Fruit fly (Drosophila melanogaster) whole organism, wandering third instar larva: ENCODE measurements around the gene Cisd2.

ENCODE experiments used
- Abd-B ChIP-seq: fragments of >200 bp; optimal IDR thresholded peaks from 2 replicates; lab custom pipeline; 2017; ENCODE audit warnings: missing biosample characterization, missing genetic modification characterization
- CrebA ChIP-seq: fragments of 200-800 bp; sonication (Bioruptor generic); optimal IDR thresholded peaks from 2 replicates; lab custom pipeline; 2016; ENCODE audit warnings: missing biosample characterization, mild to moderate bottlenecking, missing genetic modification characterization, borderline replicate concordance
- Dfd ChIP-seq: fragments of >200 bp; optimal IDR thresholded peaks from 2 replicates; lab custom pipeline; 2017; ENCODE audit warnings: missing biosample characterization, missing genetic modification characterization
- Dif ChIP-seq: fragments of 200-275, 200-300 bp; sonication (Bioruptor generic); optimal IDR thresholded peaks from 2 replicates; lab custom pipeline; 2018; ENCODE audit warnings: missing biosample characterization, missing genetic modification characterization; ENCODE audit not compliant: partially characterized antibody
- Hnf4 ChIP-seq: fragments of 200-800 bp; sonication (Bioruptor generic); optimal IDR thresholded peaks from 2 replicates; lab custom pipeline; 2016; ENCODE audit warnings: missing biosample characterization, mild to moderate bottlenecking, missing genetic modification characterization
- Hr78 ChIP-seq: fragments of >200 bp; optimal IDR thresholded peaks from 2 replicates; lab custom pipeline; 2017; ENCODE audit warnings: missing biosample characterization, missing genetic modification characterization
- Mio ChIP-seq: sonication (Bioruptor generic); optimal IDR thresholded peaks from 2 replicates; lab custom pipeline; 2016; ENCODE audit warnings: missing biosample characterization, missing genetic modification characterization
- Myc ChIP-seq: fragments of >200 bp; optimal IDR thresholded peaks from 2 replicates; lab custom pipeline; 2017
- OdsH ChIP-seq: fragments of 200-800 bp; sonication (Bioruptor generic); optimal IDR thresholded peaks from 2 replicates; lab custom pipeline; 2016; ENCODE audit warnings: missing biosample characterization, mild to moderate bottlenecking, missing genetic modification characterization
- ey ChIP-seq: fragments of 200-800 bp; sonication (Bioruptor generic); optimal IDR thresholded peaks from 2 replicates; lab custom pipeline; 2016; ENCODE audit warnings: missing biosample characterization, missing genetic modification characterization
- jim ChIP-seq: fragments of 175-275, 200-325 bp; sonication (Bioruptor generic); optimal IDR thresholded peaks from 2 replicates; lab custom pipeline; 2016; ENCODE audit warnings: missing biosample characterization, mild to moderate bottlenecking, missing genetic modification characterization
- sage ChIP-seq: fragments of 200-800 bp; sonication (Bioruptor generic); optimal IDR thresholded peaks from 2 replicates; lab custom pipeline; 2016; ENCODE audit warnings: missing biosample characterization, mild to moderate bottlenecking, missing genetic modification characterization
- tai ChIP-seq: sonication (Bioruptor generic); optimal IDR thresholded peaks from 2 replicates; lab custom pipeline; 2016; ENCODE audit warnings: missing biosample characterization, missing genetic modification characterization
- usp ChIP-seq: fragments of >200 bp; optimal IDR thresholded peaks from 2 replicates; lab custom pipeline; 2017; ENCODE audit warnings: missing biosample characterization, missing genetic modification characterization

DNA sequence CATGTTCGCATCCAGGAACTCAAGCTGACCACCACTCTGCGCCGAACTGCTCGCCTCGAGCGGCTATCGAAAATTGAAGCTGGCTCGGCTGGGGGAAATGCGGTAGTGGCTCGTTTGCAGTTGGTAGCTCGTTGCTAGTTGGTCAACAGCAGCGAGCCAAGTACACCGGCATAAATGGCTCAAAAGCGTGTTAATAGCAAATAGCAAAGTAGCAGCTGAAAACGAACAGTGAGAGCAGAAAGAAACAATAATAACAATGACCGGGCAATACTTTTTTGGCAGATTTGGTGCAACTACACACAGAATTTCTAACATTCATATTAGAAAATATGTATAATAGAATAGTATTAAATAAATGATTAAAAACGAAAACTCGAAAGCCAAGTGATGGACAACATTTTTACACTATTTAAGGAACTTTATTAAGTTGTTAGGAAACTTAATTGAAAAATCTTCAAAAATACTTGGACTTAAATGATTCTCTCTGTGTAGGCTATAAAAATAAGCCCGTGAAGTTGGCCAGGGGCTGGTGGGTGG is 4.5 kb upstream of the Cisd2 start, which contains the start of gene CG14507:
- TF ChIP-seq jim (GFP tag; lab: Kevin White, UChicago) (no peak), usp (GFP tag; lab: Kevin White, UChicago) (no peak), OdsH (GFP tag; lab: Kevin White, UChicago) (no peak), Dif (GFP tag; lab: Kevin White, UChicago) (no peak), Abd-B (GFP tag; lab: Kevin White, UChicago) (no peak), Hr78 (GFP tag; lab: Kevin White, UChicago) (no peak), sage (no peak), Myc (lab: Kevin White, UChicago) (no peak), ey (no peak), Mio (no peak), tai (GFP tag; lab: Kevin White, UChicago) (no peak), Dfd (GFP tag; lab: Kevin White, UChicago) (no peak), CrebA (GFP tag; lab: Kevin White, UChicago) (no peak), Hnf4 (GFP tag; lab: Kevin White, UChicago) (no peak)
